Fruit fly (Drosophila melanogaster): ENCODE measurements around the gene Pglym87.

dm6 chr3R:12224919-12225318, 7.6 kb downstream of the Pglym87 start, which contains the start of gene CG17404:
- no peak for TF ChIP-seq psq (GFP tag; optimal IDR thresholded peaks at IDR 0.05)
- no peak for TF ChIP-seq dsf (GFP tag; optimal IDR thresholded peaks at IDR 0.05; ENCODE audit: borderline replicate concordance)
- TF ChIP-seq N (GFP tag; optimal IDR thresholded peaks at IDR 0.05), result no peak
- no peak for TF ChIP-seq Sp1 (GFP tag; optimal IDR thresholded peaks at IDR 0.05)
- no peak for TF ChIP-seq Hr78 (GFP tag; optimal IDR thresholded peaks at IDR 0.05)
- TF ChIP-seq sage (GFP tag; optimal IDR thresholded peaks at IDR 0.05), result no peak
- TF ChIP-seq Vsx2 (GFP tag; optimal IDR thresholded peaks at IDR 0.05; ENCODE audit: partially characterized antibody), result no peak
- no peak for TF ChIP-seq lola (GFP tag; optimal IDR thresholded peaks at IDR 0.05)
- TF ChIP-seq usp (GFP tag; optimal IDR thresholded peaks at IDR 0.05), result no peak
- TF ChIP-seq Dfd (GFP tag; optimal IDR thresholded peaks at IDR 0.05), result no peak
- TF ChIP-seq tai (GFP tag; optimal IDR thresholded peaks at IDR 0.05), result no peak
- no peak for TF ChIP-seq Myc (optimal IDR thresholded peaks at IDR 0.05)
